Fruit fly (Drosophila melanogaster): ENCODE measurements around the gene CG33128.

The CG33128 gene

DNA sequence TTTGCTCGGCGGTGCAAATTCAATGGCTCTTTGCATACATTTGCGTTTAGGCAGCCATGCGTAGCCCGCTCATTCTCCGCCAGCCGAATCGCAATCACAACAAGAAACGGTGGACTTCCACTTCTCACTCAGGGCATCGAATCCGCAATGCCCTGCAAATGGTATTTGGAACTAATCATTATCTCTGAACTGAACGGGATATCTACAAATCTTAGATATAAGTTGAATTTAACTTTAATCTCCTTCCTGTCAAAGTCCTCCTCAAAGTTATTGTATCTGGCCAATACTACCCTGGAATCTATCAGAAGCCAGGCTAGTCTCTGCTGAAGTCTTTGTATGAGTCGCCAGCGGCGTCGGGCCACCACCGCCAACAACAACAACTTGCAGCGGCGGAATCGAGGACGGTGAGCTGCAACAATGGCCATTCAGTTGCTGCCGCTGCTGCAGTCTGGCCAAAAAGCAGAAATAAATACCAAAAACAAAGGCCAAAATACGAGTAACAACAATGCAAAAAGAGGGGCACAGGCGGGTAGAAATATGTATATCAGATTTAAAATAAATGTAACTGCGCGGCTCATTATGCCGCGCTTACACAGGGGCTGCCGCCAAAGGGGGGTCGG is 35.2 kb upstream of the CG33128 start:
- TF ChIP-seq Lim3 (GFP tag; IDR thresholded peaks at IDR 0.05) (no peak), CG3995 (GFP tag; optimal IDR thresholded peaks at IDR 0.05) (no peak), crp (GFP tag; optimal IDR thresholded peaks at IDR 0.05) (no peak), lbe (GFP tag; optimal IDR thresholded peaks at IDR 0.05) (no peak), E2f1 (GFP tag; IDR thresholded peaks at IDR 0.05) (no peak), Bteb2 (GFP tag; optimal IDR thresholded peaks at IDR 0.05) (no peak), Nf-YB (GFP tag; optimal IDR thresholded peaks at IDR 0.05) (no peak), bigmax (GFP tag; optimal IDR thresholded peaks at IDR 0.05) (no peak), crol (GFP tag; IDR thresholded peaks at IDR 0.05) (peak; percentile 44; the same call in 1 of the 2 replicates), CG13624 (GFP tag; optimal IDR thresholded peaks at IDR 0.05) (no peak), CG12236 (GFP tag; optimal IDR thresholded peaks at IDR 0.05) (no peak), da (GFP tag; optimal IDR thresholded peaks at IDR 0.05) (no peak), chif (GFP tag; optimal IDR thresholded peaks at IDR 0.05) (no peak), seq (GFP tag; IDR thresholded peaks at IDR 0.05) (no peak), CG8359 (GFP tag; optimal IDR thresholded peaks at IDR 0.05; ENCODE audit: borderline replicate concordance) (no peak), Drgx (GFP tag; IDR thresholded peaks at IDR 0.05) (peak; percentile 78), sens-2 (GFP tag; IDR thresholded peaks at IDR 0.05) (no peak), CG7372 (GFP tag; IDR thresholded peaks at IDR 0.05) (no peak), D19A (tag; optimal IDR thresholded peaks at IDR 0.05) (no peak), bsh (GFP tag; optimal IDR thresholded peaks at IDR 0.05) (peak in 1 of 2 experiments; percentile 40), CG11398 (GFP tag; optimal IDR thresholded peaks at IDR 0.05) (no peak), oc (tag; optimal IDR thresholded peaks at IDR 0.05) (no peak), CG7963 (GFP tag; IDR thresholded peaks at IDR 0.05; ENCODE audit: partially characterized antibody) (no peak), her (GFP tag; optimal IDR thresholded peaks at IDR 0.05) (no peak), Meics (GFP tag; optimal IDR thresholded peaks at IDR 0.05) (no peak), CG8765 (GFP tag; IDR thresholded peaks at IDR 0.05) (no peak), CG4360 (GFP tag; IDR thresholded peaks at IDR 0.05) (peak; percentile 59), CG17568 (GFP tag; optimal IDR thresholded peaks at IDR 0.05) (no peak), zen (tag; optimal IDR thresholded peaks at IDR 0.05) (no peak), Doc3 (GFP tag; IDR thresholded peaks at IDR 0.05; ENCODE audit: partially characterized antibody) (no peak), CG4854 (GFP tag; optimal IDR thresholded peaks at IDR 0.05) (no peak), sens (GFP tag) (peak; percentile 43), CG9437 (GFP tag; optimal IDR thresholded peaks at IDR 0.05) (no peak), CG14860 (GFP tag; IDR thresholded peaks at IDR 0.05; ENCODE audit: partially characterized antibody) (no peak)

DNA sequence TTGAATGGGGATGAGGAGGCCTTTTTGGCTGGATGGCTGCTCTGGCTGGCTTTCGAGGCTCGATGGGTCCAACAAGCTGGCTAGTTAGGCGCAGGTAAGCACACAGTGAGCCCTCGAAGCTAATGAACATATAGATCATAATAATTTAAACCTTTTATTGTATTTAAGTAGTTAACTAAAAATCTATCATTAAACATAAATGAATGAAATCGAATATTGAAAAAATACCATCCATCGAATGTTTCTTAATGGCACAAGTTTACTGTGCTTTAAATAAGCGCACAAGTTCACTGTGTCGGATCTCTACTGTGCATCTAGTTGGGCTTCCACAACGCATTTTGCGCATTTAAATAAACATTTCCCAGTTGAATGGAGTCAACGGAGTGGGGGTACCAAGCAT is 34.5 kb upstream of the CG33128 start:
- TF ChIP-seq prd (optimal IDR thresholded peaks at IDR 0.05) (no peak), prd (GFP tag; IDR thresholded peaks at IDR 0.05) (peak; percentile 24; the same call in 1 of the 3 replicates), Med (GFP tag) (peak; percentile 1), grau (tag; optimal IDR thresholded peaks at IDR 0.05) (peak; percentile 68), CG31224 (GFP tag; IDR thresholded peaks at IDR 0.05) (no peak), sens (GFP tag) (peak; percentile 12), Xrp1 (GFP tag; IDR thresholded peaks at IDR 0.05) (0 out of 2 replicates have a peak, but pooled peaks have one; percentile 24), nom (GFP tag; optimal IDR thresholded peaks at IDR 0.05) (peak; percentile 16), row (GFP tag; IDR thresholded peaks at IDR 0.05) (peak; percentile 25; the same call in 1 of the 3 replicates), bsh (GFP tag; optimal IDR thresholded peaks at IDR 0.05) (peak in 1 of 2 experiments; percentile 40), crc (GFP tag; optimal IDR thresholded peaks at IDR 0.05) (no peak)
